Fruit fly (Drosophila melanogaster) whole organism, embryonic: ENCODE data around the gene Nrx-IV.
A peak's percentile ranks its signal among the peaks of the same experiment; 100 is the strongest.

Source experiments
- Abd-B ChIP-seq: fragments of 200-800 bp; sonication (Bioruptor generic); optimal IDR thresholded peaks from 2 replicates; lab custom pipeline; 2018; ENCODE audit warnings: missing biosample characterization, mild to moderate bottlenecking, missing genetic modification characterization, moderate library complexity
- Bgb ChIP-seq: fragments of 200-800 bp; sonication (Bioruptor generic); IDR thresholded peaks from 2 replicates; pipeline ENCODE4 v1.3.6; 2022; ENCODE audit warnings: missing biosample characterization, missing genetic modification characterization; ENCODE audit not compliant: partially characterized antibody
- CG10462 ChIP-seq: fragments of 200-800 bp; sonication (Bioruptor generic); optimal IDR thresholded peaks from 2 replicates; lab custom pipeline; 2016; ENCODE audit warnings: missing biosample characterization, missing genetic modification characterization
- CG11560 ChIP-seq: fragments of 200-800 bp; sonication (Bioruptor generic); IDR thresholded peaks from 3 replicates; pipeline ENCODE4 v1.3.6; 2022; ENCODE audit warnings: missing biosample characterization, missing genetic modification characterization
- CG12299 ChIP-seq: fragments of 200-800 bp; sonication (Bioruptor generic); optimal IDR thresholded peaks from 2 replicates; lab custom pipeline; 2018; ENCODE audit warnings: missing biosample characterization, mild to moderate bottlenecking, missing genetic modification characterization
- CG12391 ChIP-seq: fragments of 200-800 bp; sonication (Bioruptor generic); optimal IDR thresholded peaks from 3 replicates; lab custom pipeline; 2018; ENCODE audit warnings: missing biosample characterization, mild to moderate bottlenecking, missing genetic modification characterization, moderate library complexity
- CG13296 ChIP-seq: fragments of 200-800 bp; sonication (Bioruptor generic); optimal IDR thresholded peaks from 3 replicates; lab custom pipeline; 2018; ENCODE audit warnings: missing biosample characterization, mild to moderate bottlenecking, missing genetic modification characterization
- CG14860 ChIP-seq: fragments of 200-800 bp; sonication (Bioruptor generic); IDR thresholded peaks from 3 replicates; pipeline ENCODE4 v1.3.6; 2022; ENCODE audit warnings: missing biosample characterization, missing genetic modification characterization; ENCODE audit not compliant: partially characterized antibody
- CG14965 ChIP-seq: fragments of 200-800 bp; sonication (Bioruptor generic); optimal IDR thresholded peaks from 2 replicates; lab custom pipeline; 2016; ENCODE audit warnings: missing biosample characterization, missing genetic modification characterization, borderline replicate concordance
- CG1529 ChIP-seq: fragments of 200-800 bp; sonication (Bioruptor generic); optimal IDR thresholded peaks from 3 replicates; lab custom pipeline; 2018; ENCODE audit warnings: missing biosample characterization, missing genetic modification characterization
- CG16779 ChIP-seq: fragments of 200-800 bp; sonication (Bioruptor generic); IDR thresholded peaks from 2 replicates; pipeline ENCODE4 v1.3.6; 2022; ENCODE audit warnings: missing biosample characterization, missing genetic modification characterization
- CG17568 ChIP-seq: fragments of 200-800 bp; sonication (Bioruptor generic); optimal IDR thresholded peaks from 2 replicates; lab custom pipeline; 2018; ENCODE audit warnings: missing biosample characterization, mild to moderate bottlenecking, missing genetic modification characterization, moderate library complexity
- CG1792 ChIP-seq: fragments of 200-800 bp; sonication (Bioruptor generic); optimal IDR thresholded peaks from 2 replicates; lab custom pipeline; 2016; ENCODE audit warnings: missing biosample characterization, missing genetic modification characterization
- CG18476 ChIP-seq: fragments of 200-800 bp; sonication (Bioruptor generic); optimal IDR thresholded peaks from 2 replicates; lab custom pipeline; 2016; ENCODE audit warnings: missing biosample characterization, mild to moderate bottlenecking, missing genetic modification characterization
- CG18764 ChIP-seq: fragments of 200-800 bp; sonication (Bioruptor generic); optimal IDR thresholded peaks from 3 replicates; lab custom pipeline; 2016; ENCODE audit warnings: missing biosample characterization, missing genetic modification characterization
- CG2202 ChIP-seq: fragments of 200-800 bp; sonication (Bioruptor generic); optimal IDR thresholded peaks from 2 replicates; lab custom pipeline; 2018; ENCODE audit warnings: missing biosample characterization, mild to moderate bottlenecking, missing genetic modification characterization
- CG6791 ChIP-seq: fragments of 200-800 bp; sonication (Bioruptor generic); IDR thresholded peaks from 3 replicates; pipeline ENCODE4 v1.3.6; 2022; ENCODE audit warnings: missing biosample characterization, missing genetic modification characterization; ENCODE audit not compliant: partially characterized antibody
- CG8290 ChIP-seq, 3 experiments: fragments of 200-800 bp; sonication (Bioruptor generic); optimal IDR thresholded peaks; 2 replicates each; lab custom pipeline; 2016 to 2019; ENCODE audit warnings: missing biosample characterization in 3 of 3, missing genetic modification characterization in 3 of 3, mild to moderate bottlenecking in 2 of 3, moderate library complexity in 1 of 3
- Dfd ChIP-seq, 2 experiments: fragments of >200 bp; optimal IDR thresholded peaks; 2 replicates each; lab custom pipeline; 2017; ENCODE audit warnings: missing biosample characterization in 2 of 2, missing genetic modification characterization in 2 of 2
- ERR ChIP-seq: fragments of 200-800 bp; sonication (Bioruptor generic); optimal IDR thresholded peaks from 2 replicates; lab custom pipeline; 2016; ENCODE audit warnings: missing biosample characterization, missing genetic modification characterization
- HLH3B ChIP-seq: fragments of 200-800 bp; sonication (Bioruptor generic); IDR thresholded peaks from 2 replicates; pipeline ENCODE4 v1.3.6; 2022; ENCODE audit warnings: missing biosample characterization, missing genetic modification characterization
- Nf-YB ChIP-seq: fragments of 200-800 bp; sonication (Bioruptor generic); optimal IDR thresholded peaks from 3 replicates; lab custom pipeline; 2019; ENCODE audit warnings: missing biosample characterization, mild to moderate bottlenecking, missing genetic modification characterization, moderate library complexity
- Ptx1 ChIP-seq: fragments of 200-800 bp; sonication (Bioruptor generic); IDR thresholded peaks from 2 replicates; pipeline ENCODE4 v1.3.6; 2022; ENCODE audit warnings: missing biosample characterization, missing genetic modification characterization
- Stat92E ChIP-seq, 3 experiments: fragments of >200 bp in 2 of 3; fragments of 200-800 bp in 1 of 3; sonication (Bioruptor generic) in 1 of 3; optimal IDR thresholded peaks; 2 replicates each; lab custom pipeline; 2017 to 2019; ENCODE audit warnings: missing biosample characterization in 3 of 3, missing genetic modification characterization in 3 of 3, mild to moderate bottlenecking in 1 of 3, moderate library complexity in 1 of 3
- TFAM ChIP-seq: fragments of 200-800 bp; sonication (Bioruptor generic); optimal IDR thresholded peaks from 2 replicates; lab custom pipeline; 2017; ENCODE audit warnings: missing biosample characterization, missing genetic modification characterization, inconsistent platforms
- al ChIP-seq: fragments of 200-800 bp; sonication (Bioruptor generic); IDR thresholded peaks from 2 replicates; pipeline ENCODE4 v1.3.6; 2022; ENCODE audit warnings: missing biosample characterization, missing genetic modification characterization
- ato ChIP-seq: fragments of 200-800 bp; sonication (Bioruptor generic); IDR thresholded peaks from 2 replicates; pipeline ENCODE4 v1.3.6; 2022; ENCODE audit warnings: missing biosample characterization, missing genetic modification characterization; ENCODE audit not compliant: partially characterized antibody
- chm ChIP-seq: fragments of 200-800 bp; sonication (Bioruptor generic); IDR thresholded peaks from 2 replicates; pipeline ENCODE4 v1.3.6; 2022; ENCODE audit warnings: missing biosample characterization, missing genetic modification characterization
- ci ChIP-seq: fragments of 200-800 bp; sonication (Bioruptor generic); IDR thresholded peaks from 3 replicates; pipeline ENCODE4 v1.3.6; 2022; ENCODE audit warnings: missing biosample characterization, missing genetic modification characterization
- crp ChIP-seq, 2 experiments: fragments of 200-800 bp; sonication (Bioruptor generic); optimal IDR thresholded peaks; 2 replicates in 1 of 2; 3 replicates in 1 of 2; lab custom pipeline; 2017; ENCODE audit warnings: missing biosample characterization in 2 of 2, missing genetic modification characterization in 2 of 2, mild to moderate bottlenecking in 1 of 2, moderate library complexity in 1 of 2
- dan ChIP-seq: fragments of 200-800 bp; sonication (Bioruptor generic); IDR thresholded peaks from 2 replicates; pipeline ENCODE4 v1.3.6; 2022; ENCODE audit warnings: missing biosample characterization, missing genetic modification characterization
- dm ChIP-seq: fragments of 200-800 bp; sonication (Bioruptor generic); optimal IDR thresholded peaks from 3 replicates; lab custom pipeline; 2016; ENCODE audit warnings: missing biosample characterization, missing genetic modification characterization
- dmrt99B ChIP-seq: fragments of 200-800 bp; sonication (Bioruptor generic); optimal IDR thresholded peaks from 2 replicates; lab custom pipeline; 2018; ENCODE audit warnings: missing biosample characterization, mild to moderate bottlenecking, missing genetic modification characterization, moderate library complexity
- fru ChIP-seq: fragments of >200 bp; optimal IDR thresholded peaks from 2 replicates; lab custom pipeline; 2017
- hkb ChIP-seq, 2 experiments: fragments of 200-800 bp in 1 of 2; fragments of >200 bp in 1 of 2; sonication (Bioruptor generic) in 1 of 2; IDR thresholded peaks in 1 of 2; optimal IDR thresholded peaks in 1 of 2; 2 replicates each; pipeline versions ENCODE4 v1.3.6 to Lab custom; 2017 to 2022; ENCODE audit warnings: missing biosample characterization in 1 of 2, missing genetic modification characterization in 1 of 2
- jing ChIP-seq: fragments of 200-800 bp; sonication (Bioruptor generic); optimal IDR thresholded peaks from 2 replicates; lab custom pipeline; 2018; ENCODE audit warnings: missing biosample characterization, mild to moderate bottlenecking, missing genetic modification characterization
- klu ChIP-seq: fragments of 200-800 bp; sonication (Bioruptor generic); IDR thresholded peaks from 2 replicates; pipeline ENCODE4 v1.3.6; 2022; ENCODE audit warnings: missing biosample characterization, missing genetic modification characterization
- kni ChIP-seq: fragments of 200-800 bp; sonication (Bioruptor generic); optimal IDR thresholded peaks from 3 replicates; lab custom pipeline; 2017; ENCODE audit warnings: mild to moderate bottlenecking, missing biosample characterization, missing genetic modification reagents, missing genetic modification characterization
- mld ChIP-seq: fragments of 200-800 bp; sonication (Bioruptor generic); IDR thresholded peaks from 3 replicates; pipeline ENCODE4 v1.3.6; 2022; ENCODE audit warnings: missing biosample characterization, missing genetic modification characterization; ENCODE audit not compliant: partially characterized antibody
- p53 ChIP-seq: fragments of 200-800 bp; sonication (Bioruptor generic); optimal IDR thresholded peaks from 2 replicates; lab custom pipeline; 2016; ENCODE audit warnings: missing biosample characterization, missing genetic modification characterization
- salm ChIP-seq: fragments of 200-800 bp; sonication (Bioruptor generic); optimal IDR thresholded peaks from 2 replicates; lab custom pipeline; 2018; ENCODE audit warnings: missing biosample characterization, mild to moderate bottlenecking, missing genetic modification characterization
- sisA ChIP-seq: fragments of 200-800 bp; sonication (Bioruptor generic); IDR thresholded peaks from 2 replicates; pipeline ENCODE4 v1.3.6; 2022; ENCODE audit warnings: missing biosample characterization, missing genetic modification characterization
- slp2 ChIP-seq: fragments of 200-800 bp; sonication (Bioruptor generic); optimal IDR thresholded peaks from 2 replicates; lab custom pipeline; 2016; ENCODE audit warnings: missing biosample characterization, missing genetic modification characterization
- sr ChIP-seq: fragments of 200-800 bp; sonication (Bioruptor generic); IDR thresholded peaks from 3 replicates; pipeline ENCODE4 v1.3.6; 2022; ENCODE audit warnings: missing biosample characterization, missing genetic modification characterization
- sug ChIP-seq: fragments of 200-800 bp; optimal IDR thresholded peaks from 2 replicates; lab custom pipeline; 2019; ENCODE audit warnings: missing biosample characterization, mild to moderate bottlenecking, missing genetic modification characterization, moderate library complexity
- trem ChIP-seq: fragments of 200-800 bp; optimal IDR thresholded peaks from 3 replicates; lab custom pipeline; 2019; ENCODE audit warnings: missing biosample characterization, mild to moderate bottlenecking, missing genetic modification characterization, moderate library complexity
- vfl ChIP-seq: fragments of 200-800 bp; sonication (Bioruptor generic); optimal IDR thresholded peaks from 2 replicates; lab custom pipeline; 2016; ENCODE audit warnings: missing biosample characterization, missing genetic modification characterization
- vnd ChIP-seq: fragments of 200-800 bp; sonication (Bioruptor generic); IDR thresholded peaks from 3 replicates; pipeline ENCODE4 v1.3.6; 2022; ENCODE audit warnings: missing biosample characterization, missing genetic modification characterization; ENCODE audit not compliant: partially characterized antibody
- wek ChIP-seq: fragments of 200-800 bp; sonication (Bioruptor generic); optimal IDR thresholded peaks from 3 replicates; lab custom pipeline; 2018; ENCODE audit warnings: missing biosample characterization, mild to moderate bottlenecking, missing genetic modification characterization, moderate library complexity

Gene Nrx-IV

dm6 chr3L:12124975-12125374 is 21.3 kb upstream of the Nrx-IV start, which contains the start of gene yps (continued):
- TF ChIP-seq Dfd (GFP tag; optimal IDR thresholded peaks at IDR 0.05; lab: Kevin White, UChicago): no peak
- peak; percentile 91 for TF ChIP-seq CG8290 (GFP tag; optimal IDR thresholded peaks at IDR 0.05; lab: Kevin White, UChicago)
- TF ChIP-seq CG8290 (tag; optimal IDR thresholded peaks at IDR 0.05; lab: Kevin White, UChicago): peak; percentile 88 to 99
- TF ChIP-seq CG17568 (GFP tag; lab: Kevin White, UChicago): peak; percentile 96
- peak; percentile 68 for TF ChIP-seq ato
- TF ChIP-seq trem (tag; lab: Kevin White, UChicago): peak; percentile 88
- TF ChIP-seq klu (GFP tag; lab: Robert Waterston, UW): no peak; the same call in 1 of the 2 replicates
- TF ChIP-seq dm: peak; percentile 93
- peak; percentile 96 for TF ChIP-seq sr (GFP tag; lab: Robert Waterston, UW)
- TF ChIP-seq vfl (GFP tag; lab: Kevin White, UChicago): peak; percentile 93
- peak; percentile 87; the same call in 1 of the 2 replicates for TF ChIP-seq HLH3B (GFP tag; lab: Robert Waterston, UW)
- peak; percentile 99 for TF ChIP-seq ci (GFP tag; lab: Robert Waterston, UW)
- peak; percentile 93 for TF ChIP-seq CG18764 (GFP tag; lab: Kevin White, UChicago)
- TF ChIP-seq Abd-B (GFP tag; lab: Kevin White, UChicago): no peak
- peak; percentile 85 for TF ChIP-seq CG16779
- TF ChIP-seq al (GFP tag; lab: Robert Waterston, UW): peak; percentile 73
- no peak for TF ChIP-seq jing (GFP tag; lab: Kevin White, UChicago)
- TF ChIP-seq CG6791 (GFP tag; lab: Robert Waterston, UW): peak; percentile 81
- peak; percentile 75 for TF ChIP-seq CG18476 (GFP tag; lab: Kevin White, UChicago)
- peak; percentile 97 for TF ChIP-seq CG13296 (GFP tag; lab: Kevin White, UChicago)
- peak; percentile 94 for TF ChIP-seq CG12391
- peak; percentile 95 for TF ChIP-seq p53 (GFP tag; lab: Kevin White, UChicago)
- peak; percentile 93 for TF ChIP-seq CG2202 (tag; lab: Kevin White, UChicago)
- TF ChIP-seq salm (tag; lab: Kevin White, UChicago): peak; percentile 86
- peak; percentile 87 for TF ChIP-seq CG1529 (GFP tag; lab: Kevin White, UChicago)
- peak; percentile 87 for TF ChIP-seq ERR
- TF ChIP-seq sug (tag; lab: Kevin White, UChicago): peak; percentile 95
- peak; percentile 82 for TF ChIP-seq Ptx1 (GFP tag; lab: Robert Waterston, UW)
- TF ChIP-seq CG14965 (GFP tag; lab: Kevin White, UChicago): peak; percentile 76
- TF ChIP-seq CG10462: peak; percentile 73
- peak; percentile 86 for TF ChIP-seq CG12299
- 0 out of 3 replicates have a peak, but pooled peaks have one; percentile 27 for TF ChIP-seq mld (GFP tag; lab: Robert Waterston, UW)
- peak; percentile 96 for TF ChIP-seq wek
- peak; percentile 49; the same call in 1 of the 3 replicates for TF ChIP-seq vnd
- peak in 1 of 3 experiments; percentile 73 for TF ChIP-seq Stat92E (GFP tag; optimal IDR thresholded peaks at IDR 0.05; lab: Kevin White, UChicago)
- TF ChIP-seq dmrt99B (tag; lab: Kevin White, UChicago): peak; percentile 81
- peak; percentile 93 for TF ChIP-seq slp2 (GFP tag; lab: Kevin White, UChicago)
- no peak; the same call in 1 of the 2 replicates for TF ChIP-seq sisA (GFP tag; lab: Robert Waterston, UW)
- TF ChIP-seq Bgb (GFP tag; lab: Robert Waterston, UW): peak; percentile 89
- peak in 1 of 2 experiments; percentile 66 for TF ChIP-seq crp (GFP tag; optimal IDR thresholded peaks at IDR 0.05; lab: Kevin White, UChicago)
- peak; percentile 49; the same call in 1 of the 3 replicates for TF ChIP-seq CG11560 (tag; lab: Robert Waterston, UW)
- peak; percentile 77 for TF ChIP-seq Nf-YB (GFP tag; lab: Kevin White, UChicago)
- peak; percentile 91 for TF ChIP-seq CG1792 (GFP tag; lab: Kevin White, UChicago)
- TF ChIP-seq hkb (optimal IDR thresholded peaks at IDR 0.05; lab: Kevin White, UChicago): no peak
- TF ChIP-seq hkb (GFP tag; IDR thresholded peaks at IDR 0.05; lab: Robert Waterston, UW): peak; percentile 94
- peak; percentile 98 for TF ChIP-seq chm (GFP tag; lab: Robert Waterston, UW)
- no peak for TF ChIP-seq fru
- TF ChIP-seq TFAM (GFP tag; lab: Kevin White, UChicago): peak; percentile 87
- TF ChIP-seq CG14860 (GFP tag; lab: Robert Waterston, UW): 0 out of 3 replicates have a peak, but pooled peaks have one; percentile 44
- peak; percentile 98 for TF ChIP-seq kni
- TF ChIP-seq dan (GFP tag; lab: Robert Waterston, UW): no peak
